Fruit fly (Drosophila melanogaster): ENCODE data around the gene Trmt61.

The Trmt61 gene

DNA sequence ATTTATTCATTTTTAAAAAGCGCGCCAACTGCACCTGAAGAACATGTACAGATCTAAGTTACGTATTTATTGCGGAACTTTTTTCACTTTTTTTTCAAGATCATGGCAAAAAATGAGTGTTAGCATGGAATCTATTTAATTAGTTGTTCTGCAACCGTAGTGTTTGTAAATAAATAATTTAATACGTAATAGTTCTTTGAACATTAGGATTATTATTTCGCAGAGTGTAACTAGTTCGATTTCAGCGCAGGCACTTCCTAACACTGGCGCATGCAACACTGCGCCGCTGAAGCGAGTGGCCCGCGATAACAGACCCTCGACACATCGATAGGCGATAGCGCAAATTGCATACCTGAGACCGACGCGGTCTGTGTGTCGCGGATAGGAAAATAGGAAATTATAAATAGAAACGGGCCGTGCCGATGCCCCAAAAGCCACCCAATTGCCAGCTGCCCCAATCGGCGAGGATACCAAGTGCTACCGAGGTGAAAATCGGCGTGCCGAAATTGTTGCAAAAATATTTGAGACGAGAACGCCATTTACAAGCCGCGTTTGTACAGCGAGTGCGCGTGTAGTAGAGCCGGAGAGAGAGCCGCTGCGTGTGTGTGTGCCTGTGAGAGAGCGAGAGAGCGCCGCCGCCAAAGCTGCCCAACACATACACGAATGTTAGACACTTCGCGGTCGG, 17.7 kb upstream of the Trmt61 start, which contains the start of gene gro (continued):
- TF ChIP-seq CrebB (tag; optimal IDR thresholded peaks at IDR 0.05) (no peak), pnt (GFP tag; optimal IDR thresholded peaks at IDR 0.05) (peak; percentile 46), Rfx (GFP tag; IDR thresholded peaks at IDR 0.05) (peak; percentile 87), Hand (GFP tag; optimal IDR thresholded peaks at IDR 0.05) (peak; percentile 26), cas (GFP tag; IDR thresholded peaks at IDR 0.05) (0 out of 2 replicates have a peak, but pooled peaks have one; percentile 48), Taf1 (GFP tag; IDR thresholded peaks at IDR 0.05) (0 out of 2 replicates have a peak, but pooled peaks have one; percentile 50)

DNA sequence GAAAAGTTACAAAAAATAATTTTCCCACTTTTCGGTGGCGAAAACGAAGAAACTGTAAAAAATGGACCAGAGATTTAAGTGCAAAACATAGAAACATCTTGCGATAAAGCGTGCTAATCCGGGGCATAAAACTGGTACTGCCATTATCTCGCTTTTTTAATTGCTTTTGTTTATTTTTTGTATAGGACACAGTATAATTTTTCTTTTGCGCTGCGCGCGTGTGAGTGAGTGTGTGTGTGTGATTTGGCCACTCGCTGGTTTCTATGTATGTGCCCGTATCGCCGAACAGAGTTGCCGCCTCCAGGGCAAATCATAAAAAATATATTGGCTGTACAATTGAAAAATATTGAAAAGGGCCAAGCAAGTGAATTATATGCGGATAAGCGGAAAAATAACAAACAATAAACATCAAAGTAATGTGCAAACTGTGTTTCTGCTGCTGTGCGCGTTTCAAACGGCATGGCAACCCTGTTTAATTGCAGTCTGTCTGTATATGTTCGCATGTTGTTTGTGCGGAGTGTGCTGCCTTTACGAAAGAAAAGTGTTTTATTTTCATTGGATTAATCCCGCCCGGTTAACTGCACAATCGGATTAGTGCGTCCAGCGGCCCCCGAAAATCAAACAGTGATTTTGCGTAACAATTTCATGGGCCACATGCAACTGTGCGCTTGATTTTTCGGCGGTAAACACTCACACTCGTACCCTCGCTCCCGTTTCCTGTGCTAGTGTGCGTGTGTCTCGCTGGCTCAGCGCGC, 17.0 kb upstream of the Trmt61 start:
- TF ChIP-seq Side (GFP tag; optimal IDR thresholded peaks at IDR 0.05) = peak; percentile 97
- peak; percentile 89 for TF ChIP-seq ham (GFP tag; IDR thresholded peaks at IDR 0.05)
- peak; percentile 95 for TF ChIP-seq CG14667 (GFP tag; IDR thresholded peaks at IDR 0.05)
- peak; percentile 97 for TF ChIP-seq ase (GFP tag; IDR thresholded peaks at IDR 0.05)
- peak; percentile 93 for TF ChIP-seq grau (tag; optimal IDR thresholded peaks at IDR 0.05)
- TF ChIP-seq CG6683 (GFP tag; optimal IDR thresholded peaks at IDR 0.05) = peak; percentile 87
- peak; percentile 99 for TF ChIP-seq vvl (GFP tag; IDR thresholded peaks at IDR 0.05)
- peak; percentile 94 for TF ChIP-seq CG18476 (GFP tag; optimal IDR thresholded peaks at IDR 0.05)
- peak; percentile 97 for TF ChIP-seq chm (GFP tag; IDR thresholded peaks at IDR 0.05)
- peak; percentile 98 for TF ChIP-seq Sox102F (GFP tag; optimal IDR thresholded peaks at IDR 0.05)
- 0 out of 4 replicates have a peak, but pooled peaks have one; percentile 2 for TF ChIP-seq Dll (GFP tag; IDR thresholded peaks at IDR 0.05; ENCODE audit: partially characterized antibody)
- peak; percentile 96 for TF ChIP-seq Atf6 (GFP tag; IDR thresholded peaks at IDR 0.05)
- peak; percentile 96 for TF ChIP-seq ranshi (GFP tag; IDR thresholded peaks at IDR 0.05)
- TF ChIP-seq dmrt11E (tag; optimal IDR thresholded peaks at IDR 0.05) = peak; percentile 93
- TF ChIP-seq ewg (GFP tag; optimal IDR thresholded peaks at IDR 0.05) = peak; percentile 93
- peak; percentile 90 for TF ChIP-seq CG18011 (GFP tag; optimal IDR thresholded peaks at IDR 0.05)
- peak; percentile 95 for TF ChIP-seq CG1602 (GFP tag; optimal IDR thresholded peaks at IDR 0.05)
- peak; percentile 92 for TF ChIP-seq CG2116 (GFP tag; optimal IDR thresholded peaks at IDR 0.05)
- peak; percentile 91 for TF ChIP-seq danr (GFP tag; IDR thresholded peaks at IDR 0.05)
- peak; percentile 96 for TF ChIP-seq jing (GFP tag; optimal IDR thresholded peaks at IDR 0.05)
- TF ChIP-seq CG7987 (GFP tag; optimal IDR thresholded peaks at IDR 0.05) = peak; percentile 85
- peak; percentile 96 for TF ChIP-seq HLH3B (GFP tag; IDR thresholded peaks at IDR 0.05)
- peak; percentile 96 for TF ChIP-seq crc (GFP tag; optimal IDR thresholded peaks at IDR 0.05)
- TF ChIP-seq CTCF (GFP tag; optimal IDR thresholded peaks at IDR 0.05) = peak; percentile 65
- peak; percentile 77 for TF ChIP-seq Neu2 (GFP tag; optimal IDR thresholded peaks at IDR 0.05; ENCODE audit: borderline replicate concordance)
- TF ChIP-seq Chrac-16 (GFP tag; optimal IDR thresholded peaks at IDR 0.05) = peak; percentile 97
- TF ChIP-seq CG10209 (GFP tag; optimal IDR thresholded peaks at IDR 0.05) = peak; percentile 96
- TF ChIP-seq gro (GFP tag; optimal IDR thresholded peaks at IDR 0.05) = peak; percentile 99
- peak; percentile 87 for TF ChIP-seq CG15601 (tag; optimal IDR thresholded peaks at IDR 0.05)
- TF ChIP-seq Tbp (GFP tag; optimal IDR thresholded peaks at IDR 0.05) = no peak
- no peak for TF ChIP-seq CG6791 (GFP tag; IDR thresholded peaks at IDR 0.05; ENCODE audit: partially characterized antibody)
- peak; percentile 95 for TF ChIP-seq YL-1 (GFP tag; optimal IDR thresholded peaks at IDR 0.05)
- peak; percentile 93 for TF ChIP-seq dati (GFP tag; IDR thresholded peaks at IDR 0.05)
- TF ChIP-seq CG11085 (GFP tag; IDR thresholded peaks at IDR 0.05) = peak; percentile 93
- TF ChIP-seq CG8281 (tag; optimal IDR thresholded peaks at IDR 0.05) = peak; percentile 81
- peak; percentile 92 for TF ChIP-seq ERR (GFP tag; optimal IDR thresholded peaks at IDR 0.05)
- TF ChIP-seq Rx (GFP tag; IDR thresholded peaks at IDR 0.05) = peak; percentile 97
- peak; percentile 94 for TF ChIP-seq CG3407 (GFP tag; optimal IDR thresholded peaks at IDR 0.05)
- TF ChIP-seq CG2875 (GFP tag; optimal IDR thresholded peaks at IDR 0.05) = peak; percentile 95
- TF ChIP-seq CG6689 (GFP tag; IDR thresholded peaks at IDR 0.05) = peak; percentile 96
- TF ChIP-seq CG17361 (GFP tag; IDR thresholded peaks at IDR 0.05) = peak; percentile 97
- TF ChIP-seq yki (optimal IDR thresholded peaks at IDR 0.05) = no peak
